Worm (Caenorhabditis elegans) whole organism, L2 larva: ENCODE measurements around the gene dnc-1.

Source experiments
- ceh-82 ChIP-seq: fragments of 150-350 bp; optimal IDR thresholded peaks from 2 replicates; lab custom pipeline; 2014; ENCODE audit warnings: missing biosample characterization, missing genetic modification characterization
- lin-13 ChIP-seq: fragments of 150-350 bp; optimal IDR thresholded peaks from 2 replicates; lab custom pipeline; 2014; ENCODE audit warnings: missing biosample characterization, missing genetic modification reagents, missing genetic modification characterization
- nhr-23 ChIP-seq: fragments of 150-350 bp; optimal IDR thresholded peaks from 2 replicates; lab custom pipeline; 2014; ENCODE audit warnings: missing biosample characterization, missing genetic modification reagents, missing genetic modification characterization
- sma-3 ChIP-seq: sonication (generic microtip); optimal IDR thresholded peaks from 2 replicates; lab custom pipeline; 2016; ENCODE audit warnings: missing genetic modification reagents, missing genetic modification characterization, missing compliant biosample characterization
- unc-62 ChIP-seq: fragments of 150-350 bp; optimal IDR thresholded peaks from 2 replicates; lab custom pipeline; 2014; ENCODE audit warnings: missing biosample characterization, missing genetic modification reagents, missing genetic modification characterization
- ztf-4 ChIP-seq: fragments of 150-350 bp; optimal IDR thresholded peaks from 2 replicates; lab custom pipeline; 2014; ENCODE audit warnings: missing biosample characterization, missing genetic modification characterization

DNA sequence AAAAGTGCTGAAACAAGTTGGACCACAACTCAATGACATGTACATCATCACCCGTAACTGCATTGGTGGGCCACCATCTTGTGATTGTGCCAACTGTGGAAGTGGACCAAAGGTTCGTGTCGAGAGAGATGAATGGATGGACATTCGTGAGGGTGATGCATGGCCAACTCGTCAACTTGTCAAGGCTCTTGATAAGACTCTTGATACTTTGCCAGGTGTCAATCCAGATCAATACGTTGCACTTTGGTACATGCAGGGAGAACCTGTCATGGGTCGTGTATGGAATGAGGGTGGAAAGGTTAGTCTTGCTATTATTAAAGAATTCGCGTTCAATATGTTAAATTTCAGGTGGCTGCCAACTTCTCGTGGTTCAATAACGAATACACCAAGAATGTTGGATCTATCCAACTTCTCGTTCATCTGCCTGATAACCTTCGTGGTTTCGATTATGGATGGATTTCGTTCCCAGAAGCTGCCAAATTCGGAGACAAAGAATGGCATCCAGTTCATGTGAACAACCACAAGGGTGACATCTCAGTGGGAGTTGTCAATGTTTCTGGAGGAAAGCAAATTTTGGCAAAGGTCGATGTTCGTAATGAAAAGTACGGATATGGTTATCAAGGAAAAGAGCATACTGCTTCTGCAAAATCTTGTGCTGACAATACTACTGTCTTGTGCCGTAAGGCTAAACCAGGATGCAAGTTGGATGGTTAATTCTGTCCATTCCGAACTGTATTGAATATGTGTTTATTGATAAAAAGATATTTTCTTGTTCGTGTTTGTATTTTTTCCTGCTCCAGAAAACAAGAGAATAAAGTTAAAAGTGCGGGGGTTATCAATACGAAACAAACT lies 17.6 kb upstream of the dnc-1 start:
- TF ChIP-seq nhr-23 (tag; lab: Kevin White, UChicago), result peak; percentile 72
- no peak for TF ChIP-seq ztf-4 (tag; lab: Kevin White, UChicago)
- no peak for TF ChIP-seq sma-3 (GFP tag; lab: Kevin White, UChicago)
- TF ChIP-seq unc-62 (GFP tag; lab: Kevin White, UChicago), result no peak
- no peak for TF ChIP-seq lin-13 (GFP tag; lab: Kevin White, UChicago)
- TF ChIP-seq ceh-82 (tag; lab: Kevin White, UChicago), result no peak
